Worm (Caenorhabditis elegans) whole organism, L4/young adult: Measurements from ENCODE around the gene F53F1.6.

ENCODE experiments used
- W03F9.2 ChIP-seq: fragments of 150-350 bp; optimal IDR thresholded peaks from 2 replicates; lab custom pipeline; 2014; ENCODE audit warnings: missing biosample characterization, missing genetic modification characterization
- dao-5 ChIP-seq: sonication (generic microtip); optimal IDR thresholded peaks from 2 replicates; lab custom pipeline; 2016; ENCODE audit warnings: missing genotype, missing genetic modification characterization, moderate library complexity, missing compliant biosample characterization
- him-1 ChIP-seq: sonication (generic microtip); optimal IDR thresholded peaks from 2 replicates; lab custom pipeline; 2016; ENCODE audit warnings: missing genotype, missing genetic modification reagents, missing genetic modification characterization, missing compliant biosample characterization

- no peak for TF ChIP-seq dao-5 (tag; lab: Kevin White, UChicago)
- no peak for TF ChIP-seq him-1
- no peak for TF ChIP-seq W03F9.2 (tag; lab: Kevin White, UChicago)
Observed at ce11 chrV:13464123-13464522, 46.7 kb upstream of the F53F1.6 start.
